Fruit fly (Drosophila melanogaster) whole organism, embryonic: ENCODE measurements around the gene Prdm13.
A peak's percentile ranks its signal among the peaks of the same experiment; 100 is the strongest.

Experiments
- Antp ChIP-seq: fragments of 200-800 bp; sonication (Bioruptor generic); optimal IDR thresholded peaks from 3 replicates; lab custom pipeline; 2016; ENCODE audit warnings: missing biosample characterization, missing genetic modification characterization
- CG10274 ChIP-seq: fragments of 200-800 bp; sonication (Bioruptor generic); optimal IDR thresholded peaks from 3 replicates; lab custom pipeline; 2017; ENCODE audit warnings: missing biosample characterization, mild to moderate bottlenecking, missing genetic modification characterization
- CG10462 ChIP-seq: fragments of 200-800 bp; sonication (Bioruptor generic); optimal IDR thresholded peaks from 2 replicates; lab custom pipeline; 2016; ENCODE audit warnings: missing biosample characterization, missing genetic modification characterization
- CG10543 ChIP-seq: fragments of 200-800 bp; sonication (Bioruptor generic); optimal IDR thresholded peaks from 3 replicates; lab custom pipeline; 2017; ENCODE audit warnings: missing biosample characterization, mild to moderate bottlenecking, missing genetic modification characterization, moderate library complexity
- CG11093 ChIP-seq: fragments of 200-800 bp; sonication (Bioruptor generic); IDR thresholded peaks from 3 replicates; pipeline ENCODE4 v1.3.6; 2022; ENCODE audit warnings: missing biosample characterization, missing genetic modification characterization
- CG12942 ChIP-seq: fragments of 200-800 bp; sonication (Bioruptor generic); optimal IDR thresholded peaks from 3 replicates; lab custom pipeline; 2016; ENCODE audit warnings: missing biosample characterization, missing genetic modification characterization
- CG13123 ChIP-seq: fragments of 200-800 bp; sonication (Bioruptor generic); optimal IDR thresholded peaks from 2 replicates; lab custom pipeline; 2016; ENCODE audit warnings: missing biosample characterization, missing genetic modification characterization
- CG13424 ChIP-seq: fragments of 200-800 bp; sonication (Bioruptor generic); optimal IDR thresholded peaks from 2 replicates; lab custom pipeline; 2019; ENCODE audit warnings: missing biosample characterization, mild to moderate bottlenecking, missing genetic modification characterization, moderate library complexity
- CG13894 ChIP-seq: fragments of 200-800 bp; sonication (Bioruptor generic); optimal IDR thresholded peaks from 3 replicates; lab custom pipeline; 2018; ENCODE audit warnings: missing biosample characterization, mild to moderate bottlenecking, missing genetic modification characterization, moderate library complexity
- CG15479 ChIP-seq: fragments of 200-800 bp; sonication (Bioruptor generic); optimal IDR thresholded peaks from 3 replicates; lab custom pipeline; 2019; ENCODE audit warnings: missing biosample characterization, mild to moderate bottlenecking, missing genetic modification characterization, moderate library complexity
- CG2678 ChIP-seq: fragments of 200-800 bp; sonication (Bioruptor generic); optimal IDR thresholded peaks from 3 replicates; lab custom pipeline; 2019; ENCODE audit warnings: missing biosample characterization, mild to moderate bottlenecking, missing genetic modification characterization, moderate library complexity
- CG30020 ChIP-seq: fragments of 200-800 bp; optimal IDR thresholded peaks from 2 replicates; lab custom pipeline; 2019; ENCODE audit warnings: missing biosample characterization, mild to moderate bottlenecking, missing genetic modification characterization, moderate library complexity
- CG32767 ChIP-seq: fragments of 200-800 bp; sonication (Bioruptor generic); IDR thresholded peaks from 2 replicates; pipeline ENCODE4 v1.3.6; 2022; ENCODE audit warnings: missing biosample characterization, missing genetic modification characterization
- CG3407 ChIP-seq: fragments of 200-800 bp; sonication (Bioruptor generic); optimal IDR thresholded peaks from 2 replicates; lab custom pipeline; 2018; ENCODE audit warnings: missing biosample characterization, mild to moderate bottlenecking, missing genetic modification characterization
- CG42726 ChIP-seq: fragments of 200-800 bp; sonication (Bioruptor generic); IDR thresholded peaks from 2 replicates; pipeline ENCODE4 v1.3.6; 2022; ENCODE audit warnings: missing biosample characterization, missing genetic modification characterization; ENCODE audit not compliant: partially characterized antibody
- CG7963 ChIP-seq: fragments of 200-800 bp; sonication (Bioruptor generic); IDR thresholded peaks from 3 replicates; pipeline ENCODE4 v1.3.6; 2022; ENCODE audit warnings: missing biosample characterization, missing genetic modification characterization; ENCODE audit not compliant: partially characterized antibody
- CG9932 ChIP-seq: fragments of 200-800 bp; sonication (Bioruptor generic); IDR thresholded peaks from 2 replicates; pipeline ENCODE4 v1.3.6; 2022; ENCODE audit warnings: missing biosample characterization, missing genetic modification characterization
- Chrac-16 ChIP-seq: fragments of 200-800 bp; sonication (Bioruptor generic); optimal IDR thresholded peaks from 3 replicates; lab custom pipeline; 2016; ENCODE audit warnings: missing biosample characterization, missing genetic modification characterization
- D ChIP-seq, 2 experiments: fragments of 200-800 bp in 1 of 2; fragments of >200 bp in 1 of 2; sonication (Bioruptor generic) in 1 of 2; optimal IDR thresholded peaks; 2 replicates in 1 of 2; 3 replicates in 1 of 2; lab custom pipeline; 2017; ENCODE audit warnings: mild to moderate bottlenecking in 1 of 2, missing biosample characterization in 1 of 2, missing genetic modification characterization in 1 of 2, missing genetic modification reagents in 1 of 2
- Ets65A ChIP-seq: fragments of 200-800 bp; sonication (Bioruptor generic); peaks from one replicate; lab custom pipeline; 2016; ENCODE audit warnings: missing biosample characterization, missing genetic modification characterization
- H2.0 ChIP-seq: fragments of 200-800 bp; sonication (Bioruptor generic); IDR thresholded peaks from 2 replicates; pipeline ENCODE4 v1.3.6; 2022; ENCODE audit warnings: missing biosample characterization, missing genetic modification characterization
- HLH54F ChIP-seq: fragments of 200-800 bp; sonication (Bioruptor generic); optimal IDR thresholded peaks from 3 replicates; lab custom pipeline; 2016; ENCODE audit warnings: missing biosample characterization, missing genetic modification characterization
- HLHmδ ChIP-seq: fragments of 200-800 bp; sonication (Bioruptor generic); optimal IDR thresholded peaks from 2 replicates; lab custom pipeline; 2018; ENCODE audit warnings: missing biosample characterization, mild to moderate bottlenecking, missing genetic modification characterization, moderate library complexity
- MTF-1 ChIP-seq: fragments of 200-800 bp; sonication (Bioruptor generic); optimal IDR thresholded peaks from 2 replicates; lab custom pipeline; 2018; ENCODE audit warnings: missing biosample characterization, mild to moderate bottlenecking, missing genetic modification characterization, borderline replicate concordance
- Myb ChIP-seq: fragments of 200-800 bp; sonication (Bioruptor generic); optimal IDR thresholded peaks from 2 replicates; lab custom pipeline; 2016; ENCODE audit warnings: missing biosample characterization, missing genetic modification characterization
- NC2α ChIP-seq: fragments of 200-800 bp; sonication (Bioruptor generic); optimal IDR thresholded peaks from 2 replicates; lab custom pipeline; 2016; ENCODE audit warnings: missing biosample characterization, missing genetic modification characterization
- PHDP ChIP-seq: fragments of 200-800 bp; sonication (Bioruptor generic); optimal IDR thresholded peaks from 3 replicates; lab custom pipeline; 2018; ENCODE audit warnings: missing biosample characterization, mild to moderate bottlenecking, missing genetic modification characterization, moderate library complexity
- Six4 ChIP-seq: fragments of 200-800 bp; sonication (Bioruptor generic); optimal IDR thresholded peaks from 2 replicates; lab custom pipeline; 2016; ENCODE audit warnings: missing biosample characterization, missing genetic modification characterization
- ase ChIP-seq: fragments of 200-800 bp; sonication (Bioruptor generic); IDR thresholded peaks from 3 replicates; pipeline ENCODE4 v1.3.6; 2022; ENCODE audit warnings: missing biosample characterization, missing genetic modification characterization
- croc ChIP-seq: fragments of 200-800 bp; sonication (Bioruptor generic); conservative IDR thresholded peaks from 3 replicates; pipeline ENCODE4 v1.3.6; 2022; ENCODE audit warnings: missing biosample characterization, missing genetic modification characterization
- crp ChIP-seq, 2 experiments: fragments of 200-800 bp; sonication (Bioruptor generic); optimal IDR thresholded peaks; 2 replicates in 1 of 2; 3 replicates in 1 of 2; lab custom pipeline; 2017; ENCODE audit warnings: missing biosample characterization in 2 of 2, missing genetic modification characterization in 2 of 2, mild to moderate bottlenecking in 1 of 2, moderate library complexity in 1 of 2
- dmrt11E ChIP-seq: fragments of 200-800 bp; sonication (Bioruptor generic); optimal IDR thresholded peaks from 3 replicates; lab custom pipeline; 2018; ENCODE audit warnings: missing biosample characterization, mild to moderate bottlenecking, missing genetic modification characterization, moderate library complexity
- fd3F ChIP-seq: fragments of 200-800 bp; sonication (Bioruptor generic); optimal IDR thresholded peaks from 2 replicates; lab custom pipeline; 2018; ENCODE audit warnings: missing biosample characterization, mild to moderate bottlenecking, missing genetic modification characterization, moderate library complexity
- ftz-f1 ChIP-seq: fragments of 200-800 bp; sonication (Bioruptor generic); optimal IDR thresholded peaks from 2 replicates; lab custom pipeline; 2016; ENCODE audit warnings: missing biosample characterization, missing genetic modification characterization
- gem ChIP-seq: fragments of 200-800 bp; sonication (Bioruptor generic); optimal IDR thresholded peaks from 2 replicates; lab custom pipeline; 2019; ENCODE audit warnings: missing biosample characterization, mild to moderate bottlenecking, missing genetic modification characterization, moderate library complexity
- hbn ChIP-seq: fragments of 200-800 bp; sonication (Bioruptor generic); IDR thresholded peaks from 2 replicates; pipeline ENCODE4 v1.3.6; 2022; ENCODE audit warnings: missing biosample characterization, missing genetic modification characterization; ENCODE audit not compliant: partially characterized antibody
- insv ChIP-seq, 2 experiments: fragments of 200-800 bp; sonication (Bioruptor generic); optimal IDR thresholded peaks; 3 replicates each; lab custom pipeline; 2016 to 2018; ENCODE audit warnings: missing biosample characterization in 2 of 2, missing genetic modification characterization in 2 of 2
- jigr1 ChIP-seq: fragments of 200-800 bp; sonication (Bioruptor generic); IDR thresholded peaks from 3 replicates; pipeline ENCODE4 v1.3.6; 2022; ENCODE audit warnings: missing biosample characterization, missing genetic modification characterization
- lab ChIP-seq: fragments of 200-800 bp; sonication (Bioruptor generic); optimal IDR thresholded peaks from 3 replicates; lab custom pipeline; 2017; ENCODE audit warnings: missing biosample characterization, missing genetic modification characterization, mild to moderate bottlenecking, moderate library complexity, missing genetic modification reagents
- maf-S ChIP-seq: fragments of 200-800 bp; sonication (Bioruptor generic); optimal IDR thresholded peaks from 2 replicates; lab custom pipeline; 2016; ENCODE audit warnings: missing biosample characterization, missing genetic modification characterization
- nerfin-2 ChIP-seq: fragments of 200-800 bp; sonication (Bioruptor generic); IDR thresholded peaks from 2 replicates; pipeline ENCODE4 v1.3.6; 2022; ENCODE audit warnings: missing biosample characterization, missing genetic modification characterization; ENCODE audit not compliant: partially characterized antibody
- nmo ChIP-seq: fragments of 200-800 bp; sonication (Bioruptor generic); optimal IDR thresholded peaks from 2 replicates; lab custom pipeline; 2018; ENCODE audit warnings: missing biosample characterization, mild to moderate bottlenecking, missing genetic modification characterization, moderate library complexity
- onecut ChIP-seq: fragments of 200-800 bp; sonication (Bioruptor generic); IDR thresholded peaks from 2 replicates; pipeline ENCODE4 v1.3.6; 2022; ENCODE audit warnings: missing biosample characterization, missing genetic modification characterization
- sd ChIP-seq: fragments of 200-800 bp; sonication (Bioruptor generic); optimal IDR thresholded peaks from 3 replicates; lab custom pipeline; 2018; ENCODE audit warnings: missing biosample characterization, mild to moderate bottlenecking, missing genetic modification characterization, moderate library complexity
- seq ChIP-seq: fragments of 200-800 bp; sonication (Bioruptor generic); IDR thresholded peaks from 2 replicates; pipeline ENCODE4 v1.3.6; 2022; ENCODE audit warnings: missing biosample characterization, missing genetic modification characterization
- sna ChIP-seq: fragments of 200-800 bp; sonication (Bioruptor generic); IDR thresholded peaks from 2 replicates; pipeline ENCODE4 v1.3.6; 2022; ENCODE audit warnings: missing biosample characterization, missing genetic modification characterization; ENCODE audit not compliant: partially characterized antibody
- vnd ChIP-seq: fragments of 200-800 bp; sonication (Bioruptor generic); IDR thresholded peaks from 3 replicates; pipeline ENCODE4 v1.3.6; 2022; ENCODE audit warnings: missing biosample characterization, missing genetic modification characterization; ENCODE audit not compliant: partially characterized antibody
- yki ChIP-seq: fragments of >200 bp; optimal IDR thresholded peaks from 3 replicates; lab custom pipeline; 2018
- z ChIP-seq: fragments of 200-800 bp; sonication (Bioruptor generic); IDR thresholded peaks from 3 replicates; pipeline ENCODE4 v1.3.6; 2022; ENCODE audit warnings: missing biosample characterization, missing genetic modification characterization
- zf30C ChIP-seq: fragments of 200-800 bp; sonication (Bioruptor generic); optimal IDR thresholded peaks from 3 replicates; lab custom pipeline; 2018; ENCODE audit warnings: missing biosample characterization, mild to moderate bottlenecking, missing genetic modification characterization

Gene Prdm13

dm6 chr3L:6181776-6182175 lies 18.8 kb downstream of the Prdm13 start, which contains the start of gene CG10274 (continued):
- peak; percentile 78 for TF ChIP-seq PHDP (tag; lab: Kevin White, UChicago)
- no peak for TF ChIP-seq yki
- peak; percentile 91 for TF ChIP-seq nmo (GFP tag; lab: Kevin White, UChicago)
- 0 out of 3 replicates have a peak, but pooled peaks have one; percentile 13 for TF ChIP-seq ase
- TF ChIP-seq lab (GFP tag; lab: Kevin White, UChicago): no peak
- TF ChIP-seq CG13424 (tag; lab: Kevin White, UChicago): peak; percentile 84
- TF ChIP-seq HLHmδ (GFP tag; lab: Kevin White, UChicago): no peak
- no peak for TF ChIP-seq zf30C (GFP tag; lab: Kevin White, UChicago)
- TF ChIP-seq MTF-1 (GFP tag; lab: Kevin White, UChicago): no peak
- no peak for TF ChIP-seq nerfin-2
- TF ChIP-seq CG2678: no peak
- no peak for TF ChIP-seq CG42726 (GFP tag; lab: Robert Waterston, UW)
- TF ChIP-seq CG10274 (GFP tag; lab: Kevin White, UChicago): peak; percentile 56
- peak in 1 of 2 experiments; percentile 16 for TF ChIP-seq crp (GFP tag; optimal IDR thresholded peaks at IDR 0.05; lab: Kevin White, UChicago)
- no peak for TF ChIP-seq ftz-f1 (GFP tag; lab: Kevin White, UChicago)
- peak; percentile 72 for TF ChIP-seq Myb (GFP tag; lab: Kevin White, UChicago)
- TF ChIP-seq jigr1 (GFP tag; lab: Robert Waterston, UW): no peak
- TF ChIP-seq CG7963 (GFP tag; lab: Robert Waterston, UW): no peak
- peak in 1 of 2 experiments; percentile 31 for TF ChIP-seq insv (GFP tag; optimal IDR thresholded peaks at IDR 0.05; lab: Kevin White, UChicago)
- TF ChIP-seq CG11093: no peak
- peak; percentile 56; the same call in 1 of the 2 replicates for TF ChIP-seq H2.0 (GFP tag; lab: Robert Waterston, UW)
- TF ChIP-seq sna (GFP tag; lab: Robert Waterston, UW): no peak
- no peak for TF ChIP-seq z (GFP tag; lab: Robert Waterston, UW)
- TF ChIP-seq CG10543 (GFP tag; lab: Kevin White, UChicago): peak; percentile 72
- no peak for TF ChIP-seq hbn (GFP tag; lab: Robert Waterston, UW)
- peak; percentile 70 for TF ChIP-seq fd3F (GFP tag; lab: Kevin White, UChicago)
- TF ChIP-seq NC2α (GFP tag; lab: Kevin White, UChicago): peak; percentile 35
- TF ChIP-seq dmrt11E (tag; lab: Kevin White, UChicago): peak; percentile 77
- peak; percentile 36 for TF ChIP-seq CG13123 (GFP tag; lab: Kevin White, UChicago)
- peak; percentile 98 for TF ChIP-seq sd
- TF ChIP-seq CG30020: peak; percentile 79
- peak; percentile 85 for TF ChIP-seq Chrac-16 (GFP tag; lab: Kevin White, UChicago)
- TF ChIP-seq CG32767 (GFP tag; lab: Robert Waterston, UW): no peak
- peak; percentile 6 for TF ChIP-seq maf-S (GFP tag; lab: Kevin White, UChicago)
- TF ChIP-seq CG9932: peak; percentile 88
- TF ChIP-seq HLH54F: peak; percentile 79
- peak; percentile 51 for TF ChIP-seq Antp (GFP tag; lab: Kevin White, UChicago)
- no peak for TF ChIP-seq CG13894
- peak; percentile 86 for TF ChIP-seq gem (tag; lab: Kevin White, UChicago)
- TF ChIP-seq vnd: no peak
- no peak for TF ChIP-seq CG15479 (GFP tag; lab: Kevin White, UChicago)
- peak; percentile 29 for TF ChIP-seq CG3407 (GFP tag; lab: Kevin White, UChicago)
- no peak for TF ChIP-seq seq (GFP tag; lab: Robert Waterston, UW)
- TF ChIP-seq D (optimal IDR thresholded peaks at IDR 0.05; lab: Kevin White, UChicago): no peak
- peak; percentile 29 for TF ChIP-seq D (GFP tag; optimal IDR thresholded peaks at IDR 0.05; lab: Kevin White, UChicago)
- TF ChIP-seq Six4: peak; percentile 66
- TF ChIP-seq croc: peak; percentile 62; the same call in 2 of the 3 replicates
- TF ChIP-seq Ets65A (GFP tag; lab: Kevin White, UChicago): peak; percentile 98
- TF ChIP-seq CG12942 (GFP tag; lab: Kevin White, UChicago): peak; percentile 72
- TF ChIP-seq CG10462: peak; percentile 62
- TF ChIP-seq onecut: no peak
